Worm (Caenorhabditis elegans) whole organism, L1 larva: Measurements from ENCODE around the gene ipla-7.

Source experiments
- C16A3.4 ChIP-seq: fragments of 150-350 bp; optimal IDR thresholded peaks from 2 replicates; lab custom pipeline; 2014; ENCODE audit warnings: missing biosample characterization, missing genetic modification characterization
- C34B4.2 ChIP-seq: sonication (generic microtip); optimal IDR thresholded peaks from 2 replicates; lab custom pipeline; 2017; ENCODE audit warnings: mild to moderate bottlenecking, missing genetic modification characterization, missing compliant biosample characterization
- F16B12.6 ChIP-seq: fragments of 150-350 bp; optimal IDR thresholded peaks from 2 replicates; lab custom pipeline; 2014; ENCODE audit warnings: missing biosample characterization, missing genetic modification characterization
- ama-1 ChIP-seq: fragments of 150-350 bp; optimal IDR thresholded peaks from 2 replicates; lab custom pipeline; 2014
- ceh-82 ChIP-seq, 3 experiments: fragments of 150-350 bp in 1 of 3; sonication (generic microtip) in 2 of 3; optimal IDR thresholded peaks; 2 replicates each; lab custom pipeline; 2014 to 2017; ENCODE audit warnings: missing biosample characterization in 3 of 3, missing genetic modification characterization in 3 of 3
- ceh-88 ChIP-seq: fragments of 200-800 bp; sonication (Bioruptor generic); IDR thresholded peaks from 2 replicates; pipeline ENCODE4 v1.3.6; 2022; ENCODE audit warnings: missing genetic modification characterization, missing compliant biosample characterization
- dpl-1 ChIP-seq, 3 experiments: fragments of 150-350 bp in 2 of 3; sonication (generic microtip) in 1 of 3; optimal IDR thresholded peaks; 2 replicates each; lab custom pipeline; 2014 to 2017; ENCODE audit warnings: missing biosample characterization in 3 of 3, missing genetic modification characterization in 3 of 3, missing genetic modification reagents in 3 of 3
- efl-1 ChIP-seq, 4 experiments: fragments of 150-350 bp; optimal IDR thresholded peaks in 3 of 4; peaks in 1 of 4; 1 replicate in 1 of 4; 2 replicates in 3 of 4; lab custom pipeline; 2014; ENCODE audit warnings: missing biosample characterization in 2 of 4, missing genetic modification characterization in 2 of 4, missing genetic modification reagents in 2 of 4
- egl-27 ChIP-seq, 2 experiments: fragments of 150-350 bp in 1 of 2; sonication (generic microtip); optimal IDR thresholded peaks; 3 replicates each; lab custom pipeline; 2017 to 2018; ENCODE audit warnings: missing biosample characterization in 2 of 2, missing genetic modification characterization in 2 of 2, missing genetic modification reagents in 2 of 2
- elt-2 ChIP-seq: sonication (generic microtip); optimal IDR thresholded peaks from 2 replicates; lab custom pipeline; 2016; ENCODE audit warnings: missing genetic modification characterization, mild to moderate bottlenecking, inconsistent platforms, missing compliant biosample characterization, missing genetic modification reagents
- ets-5 ChIP-seq: fragments of 200-800 bp; sonication (Bioruptor generic); IDR thresholded peaks from 2 replicates; pipeline ENCODE4 v1.3.6; 2022; ENCODE audit warnings: missing genetic modification characterization, missing compliant biosample characterization
- fkh-10 ChIP-seq: sonication (generic microtip); optimal IDR thresholded peaks from 2 replicates; lab custom pipeline; 2017; ENCODE audit warnings: missing biosample characterization, missing genetic modification reagents, missing genetic modification characterization
- fkh-8 ChIP-seq: sonication (generic microtip); optimal IDR thresholded peaks from 2 replicates; lab custom pipeline; 2016; ENCODE audit warnings: mild to moderate bottlenecking, missing genetic modification characterization, missing compliant biosample characterization
- fos-1 ChIP-seq: fragments of 150-350 bp; optimal IDR thresholded peaks from 2 replicates; lab custom pipeline; 2014; ENCODE audit warnings: missing biosample characterization, missing genetic modification characterization
- grh-1 ChIP-seq: fragments of 200-800 bp; sonication (Bioruptor generic); IDR thresholded peaks from 2 replicates; pipeline ENCODE4 v1.3.6; 2022; ENCODE audit warnings: missing genetic modification reagents, missing genetic modification characterization, missing compliant biosample characterization
- hlh-17 ChIP-seq: fragments of 200-800 bp; sonication (Bioruptor generic); optimal IDR thresholded peaks from 2 replicates; lab custom pipeline; 2018; ENCODE audit warnings: missing genetic modification characterization, mild to moderate bottlenecking, missing compliant biosample characterization, moderate library complexity, borderline replicate concordance
- hpl-2 ChIP-seq: fragments of 150-350 bp; optimal IDR thresholded peaks from 2 replicates; lab custom pipeline; 2014; ENCODE audit warnings: missing biosample characterization, missing genetic modification reagents, missing genetic modification characterization
- irx-1 ChIP-seq: sonication (generic microtip); optimal IDR thresholded peaks from 2 replicates; lab custom pipeline; 2016; ENCODE audit warnings: missing genetic modification characterization, missing compliant biosample characterization
- jun-1 ChIP-seq: fragments of 150-350 bp; optimal IDR thresholded peaks from 2 replicates; lab custom pipeline; 2014; ENCODE audit warnings: missing biosample characterization, missing genetic modification reagents, missing genetic modification characterization
- lin-13 ChIP-seq: fragments of 150-350 bp; optimal IDR thresholded peaks from 2 replicates; lab custom pipeline; 2014; ENCODE audit warnings: missing biosample characterization, missing genetic modification reagents, missing genetic modification characterization
- lin-15B ChIP-seq: fragments of 150-350 bp; sonication (generic microtip); optimal IDR thresholded peaks from 3 replicates; lab custom pipeline; 2014; ENCODE audit warnings: missing biosample characterization, missing genetic modification characterization
- lin-35 ChIP-seq, 2 experiments: fragments of 150-350 bp; optimal IDR thresholded peaks; 2 replicates each; lab custom pipeline; 2014; ENCODE audit warnings: missing biosample characterization in 2 of 2, missing genetic modification characterization in 2 of 2, missing genetic modification reagents in 2 of 2
- lin-39 ChIP-seq: fragments of 150-350 bp; optimal IDR thresholded peaks from 2 replicates; lab custom pipeline; 2014; ENCODE audit warnings: missing biosample characterization, missing genetic modification reagents, missing genetic modification characterization
- lir-3 ChIP-seq: sonication (generic microtip); optimal IDR thresholded peaks from 2 replicates; lab custom pipeline; 2016; ENCODE audit warnings: mild to moderate bottlenecking, missing genetic modification characterization, moderate library complexity, missing compliant biosample characterization; ENCODE audit not compliant: poor library complexity
- lsy-2 ChIP-seq, 2 experiments: fragments of 150-350 bp; optimal IDR thresholded peaks; 2 replicates each; lab custom pipeline; 2014; ENCODE audit warnings: missing biosample characterization in 2 of 2, missing genetic modification characterization in 2 of 2
- mab-9 ChIP-seq: fragments of 200-800 bp; sonication (Bioruptor generic); IDR thresholded peaks from 2 replicates; pipeline ENCODE4 v1.3.6; 2022; ENCODE audit warnings: missing genetic modification reagents, missing genetic modification characterization, missing compliant biosample characterization
- mdl-1 ChIP-seq, 2 experiments: fragments of 150-350 bp; optimal IDR thresholded peaks; 2 replicates each; lab custom pipeline; 2014 to 2017; ENCODE audit warnings: missing biosample characterization in 2 of 2, missing genetic modification characterization in 2 of 2, inconsistent platforms in 1 of 2
- mep-1 ChIP-seq: fragments of 150-350 bp; optimal IDR thresholded peaks from 2 replicates; lab custom pipeline; 2014; ENCODE audit warnings: missing biosample characterization, missing genetic modification characterization
- nhr-11 ChIP-seq: fragments of 150-350 bp; optimal IDR thresholded peaks from 2 replicates; lab custom pipeline; 2014; ENCODE audit warnings: missing biosample characterization, missing genetic modification characterization
- nhr-12 ChIP-seq: sonication (generic microtip); optimal IDR thresholded peaks from 2 replicates; lab custom pipeline; 2017; ENCODE audit warnings: missing biosample characterization, missing genetic modification characterization
- nhr-237 ChIP-seq: fragments of 150-350 bp; optimal IDR thresholded peaks from 2 replicates; lab custom pipeline; 2014; ENCODE audit warnings: missing biosample characterization, missing genetic modification characterization
- nhr-28 ChIP-seq: fragments of 150-350 bp; optimal IDR thresholded peaks from 2 replicates; lab custom pipeline; 2014; ENCODE audit warnings: missing biosample characterization, missing genetic modification characterization
- nhr-47 ChIP-seq: sonication (generic microtip); optimal IDR thresholded peaks from 2 replicates; lab custom pipeline; 2016; ENCODE audit warnings: mild to moderate bottlenecking, missing genetic modification characterization, moderate library complexity, missing compliant biosample characterization
- nhr-76 ChIP-seq: sonication (generic microtip); optimal IDR thresholded peaks from 2 replicates; lab custom pipeline; 2017; ENCODE audit warnings: missing biosample characterization, missing genetic modification characterization
- nhr-84 ChIP-seq: sonication (generic microtip); optimal IDR thresholded peaks from 2 replicates; lab custom pipeline; 2017; ENCODE audit warnings: missing biosample characterization, missing genetic modification characterization
- pag-3 ChIP-seq: sonication (generic microtip); optimal IDR thresholded peaks from 2 replicates; lab custom pipeline; 2017; ENCODE audit warnings: missing genetic modification characterization, mild to moderate bottlenecking, missing compliant biosample characterization, antibody characterized with exemption, borderline replicate concordance; ENCODE audit not compliant: insufficient read depth
- pqm-1 ChIP-seq: sonication (generic microtip); optimal IDR thresholded peaks from 3 replicates; lab custom pipeline; 2017; ENCODE audit warnings: missing biosample characterization, missing genetic modification characterization
- rnt-1 ChIP-seq: sonication (generic microtip); optimal IDR thresholded peaks from 2 replicates; lab custom pipeline; 2016; ENCODE audit warnings: mild to moderate bottlenecking, missing genetic modification characterization, moderate library complexity, missing compliant biosample characterization
- sox-4 ChIP-seq: sonication (generic microtip); optimal IDR thresholded peaks from 2 replicates; lab custom pipeline; 2016; ENCODE audit warnings: missing genetic modification characterization, missing compliant biosample characterization
- sup-37 ChIP-seq: fragments of 200-800 bp; sonication (Bioruptor generic); optimal IDR thresholded peaks from 2 replicates; lab custom pipeline; 2018; ENCODE audit warnings: mild to moderate bottlenecking, missing genetic modification characterization, missing compliant biosample characterization
- swsn-7 ChIP-seq: sonication (generic microtip); optimal IDR thresholded peaks from 2 replicates; lab custom pipeline; 2016; ENCODE audit warnings: missing genetic modification characterization, missing compliant biosample characterization
- unc-30 ChIP-seq: sonication (generic microtip); optimal IDR thresholded peaks from 2 replicates; lab custom pipeline; 2017; ENCODE audit warnings: missing biosample characterization, missing genetic modification characterization
- unc-62 ChIP-seq: fragments of 150-350 bp; optimal IDR thresholded peaks from 2 replicates; lab custom pipeline; 2014; ENCODE audit warnings: missing biosample characterization, missing genetic modification reagents, missing genetic modification characterization
- unc-98 ChIP-seq: fragments of 200-800 bp; sonication (Bioruptor generic); IDR thresholded peaks from 2 replicates; pipeline ENCODE4 v1.3.6; 2022; ENCODE audit warnings: missing genetic modification characterization, missing compliant biosample characterization
- xbp-1 ChIP-seq: sonication (generic microtip); optimal IDR thresholded peaks from 2 replicates; lab custom pipeline; 2016; ENCODE audit warnings: missing genetic modification characterization, missing compliant biosample characterization
- zag-1 ChIP-seq: fragments of 150-350 bp; optimal IDR thresholded peaks from 2 replicates; lab custom pipeline; 2014; ENCODE audit warnings: missing biosample characterization, missing genetic modification characterization
- ztf-11 ChIP-seq, 2 experiments: sonication (generic microtip); optimal IDR thresholded peaks; 2 replicates each; lab custom pipeline; 2016 to 2017; ENCODE audit warnings: missing genetic modification characterization in 2 of 2, missing biosample characterization in 1 of 2, missing compliant biosample characterization in 1 of 2
- ztf-4 ChIP-seq: fragments of 150-350 bp; optimal IDR thresholded peaks from 2 replicates; lab custom pipeline; 2014; ENCODE audit warnings: missing biosample characterization, missing genetic modification characterization

ipla-7 gene

ce11 chrIV:10007758-10008157 is 54.9 kb downstream of the ipla-7 start (continued):
- TF ChIP-seq unc-30 (tag; lab: Kevin White, UChicago): no peak
- TF ChIP-seq swsn-7: no peak
- no peak for TF ChIP-seq lir-3 (tag; lab: Kevin White, UChicago)
- peak in 1 of 2 experiments; percentile 10 for TF ChIP-seq lin-35 (GFP tag; optimal IDR thresholded peaks at IDR 0.05; lab: Kevin White, UChicago)
- TF ChIP-seq sup-37 (GFP tag; lab: Kevin White, UChicago): no peak
- TF ChIP-seq fkh-10: no peak
- no peak for TF ChIP-seq hlh-17
- TF ChIP-seq nhr-47: no peak
- TF ChIP-seq irx-1 (tag; lab: Kevin White, UChicago): no peak
- TF ChIP-seq ztf-4 (tag; lab: Kevin White, UChicago): no peak
- no peak for TF ChIP-seq ama-1 (lab: Kevin White, UChicago)
- TF ChIP-seq xbp-1 (tag; lab: Kevin White, UChicago): no peak
- TF ChIP-seq fkh-8: no peak
- TF ChIP-seq mep-1: no peak
- TF ChIP-seq nhr-11 (tag; lab: Kevin White, UChicago): no peak
- TF ChIP-seq F16B12.6: no peak
- TF ChIP-seq C16A3.4: no peak
- TF ChIP-seq nhr-12 (tag; lab: Kevin White, UChicago): no peak
- no peak for TF ChIP-seq nhr-28 (tag; lab: Kevin White, UChicago)
- TF ChIP-seq sox-4 (tag; lab: Kevin White, UChicago): no peak
- TF ChIP-seq mdl-1 (tag; optimal IDR thresholded peaks at IDR 0.05; lab: Kevin White, UChicago): peak in 1 of 2 experiments; percentile 34
- TF ChIP-seq elt-2: no peak
- no peak for TF ChIP-seq zag-1
- no peak for TF ChIP-seq ceh-82 (tag; optimal IDR thresholded peaks at IDR 0.05; lab: Kevin White, UChicago)
- TF ChIP-seq efl-1 (optimal IDR thresholded peaks at IDR 0.05; lab: Kevin White, UChicago): peak in 1 of 2 experiments; percentile 4
- TF ChIP-seq efl-1 (GFP tag; optimal IDR thresholded peaks at IDR 0.05 in 1 of 2; lab: Kevin White, UChicago): peak in 1 of 2 experiments; percentile 56
- TF ChIP-seq nhr-84 (tag; lab: Kevin White, UChicago): no peak
- TF ChIP-seq unc-98 (GFP tag; lab: Robert Waterston, UW): no peak
- TF ChIP-seq ets-5 (GFP tag; lab: Robert Waterston, UW): no peak
- no peak for TF ChIP-seq C34B4.2
- TF ChIP-seq jun-1 (tag; lab: Kevin White, UChicago): no peak
- TF ChIP-seq rnt-1 (tag; lab: Kevin White, UChicago): no peak
- TF ChIP-seq pag-3 (tag; lab: Kevin White, UChicago): no peak
- no peak for TF ChIP-seq lin-15B
- no peak for TF ChIP-seq nhr-237
- no peak for TF ChIP-seq ceh-88
- no peak for TF ChIP-seq lin-39
- TF ChIP-seq dpl-1 (GFP tag; optimal IDR thresholded peaks at IDR 0.05; lab: Kevin White, UChicago): no peak
- no peak for TF ChIP-seq mab-9
- TF ChIP-seq ztf-11 (tag; optimal IDR thresholded peaks at IDR 0.05; lab: Kevin White, UChicago): no peak
- no peak for TF ChIP-seq hpl-2 (GFP tag; lab: Kevin White, UChicago)
- TF ChIP-seq unc-62 (GFP tag; lab: Kevin White, UChicago): no peak
- TF ChIP-seq fos-1: no peak
- TF ChIP-seq grh-1 (GFP tag; lab: Robert Waterston, UW): no peak
- peak in 1 of 2 experiments; percentile 51 for TF ChIP-seq lsy-2 (tag; optimal IDR thresholded peaks at IDR 0.05; lab: Kevin White, UChicago)
- no peak for TF ChIP-seq pqm-1 (tag; lab: Kevin White, UChicago)
- no peak for TF ChIP-seq nhr-76
- no peak for TF ChIP-seq lin-13
- no peak for TF ChIP-seq egl-27 (tag; optimal IDR thresholded peaks at IDR 0.05; lab: Kevin White, UChicago)
